Worm (Caenorhabditis elegans): ENCODE measurements around the gene F32A5.8.

F32A5.8 gene

DNA sequence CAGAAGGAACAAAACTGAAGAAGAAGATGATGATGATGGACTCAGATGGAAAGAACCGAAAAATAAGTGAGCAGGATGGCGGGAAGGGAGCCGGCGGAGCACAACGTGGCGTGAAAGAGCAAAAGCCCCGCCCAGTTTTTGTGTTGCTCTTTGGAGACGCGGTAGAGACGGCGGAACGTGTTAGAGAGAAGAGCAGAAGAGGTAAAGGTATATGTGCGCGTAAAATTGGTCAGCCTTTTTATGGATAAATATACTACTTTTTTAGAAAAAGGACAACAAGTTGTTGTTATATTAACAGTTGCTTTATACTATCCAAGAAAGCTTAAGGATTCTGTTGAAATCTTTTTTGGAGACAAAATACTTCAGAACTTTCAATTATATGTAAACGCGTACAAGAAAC lies 38.9 kb upstream of the F32A5.8 start, which contains the start of gene E04F6.10:
E04F6.10 (minus strand) TSS at position 101 of the 400 bp plus-strand sequence.
- TF ChIP-seq nhr-27 (tag; optimal IDR thresholded peaks at IDR 0.05), result no peak
- TF ChIP-seq hrde-1 (tag; optimal IDR thresholded peaks at IDR 0.05; ENCODE audit: borderline replicate concordance), result no peak
- no peak for TF ChIP-seq F57A8.1 (GFP tag; optimal IDR thresholded peaks at IDR 0.05)
- no peak for TF ChIP-seq ztf-3 (GFP tag; optimal IDR thresholded peaks at IDR 0.05)
- TF ChIP-seq B0019.2 (GFP tag; conservative IDR thresholded peaks at IDR 0.05), result no peak
- no peak for TF ChIP-seq madf-8 (GFP tag; conservative IDR thresholded peaks at IDR 0.05)
- no peak for TF ChIP-seq gei-17 (GFP tag; optimal IDR thresholded peaks at IDR 0.05)
- no peak for TF ChIP-seq xnd-1 (tag; optimal IDR thresholded peaks at IDR 0.05)
- no peak for TF ChIP-seq cebp-2 (GFP tag; IDR thresholded peaks at IDR 0.05)

DNA sequence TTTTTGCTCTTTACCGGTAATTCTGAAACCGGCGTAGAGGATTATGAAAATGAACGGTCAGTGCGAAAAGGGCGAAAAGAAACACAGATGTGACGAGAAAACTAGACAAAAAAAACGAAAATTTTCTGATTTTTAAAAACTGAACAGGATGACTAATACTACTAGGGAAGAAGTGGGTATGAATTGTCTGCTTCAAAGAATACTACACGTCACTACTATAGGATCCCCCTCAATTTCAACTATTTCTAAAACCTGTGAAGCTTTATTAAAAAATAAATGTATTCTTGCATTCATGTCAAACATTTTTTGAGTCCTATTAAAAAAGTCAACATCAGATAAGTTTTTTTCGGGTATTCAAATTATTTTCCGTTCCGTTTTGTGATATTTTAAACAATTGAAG lies 31.8 kb upstream of the F32A5.8 start:
- TF ChIP-seq T26A5.8 (tag; optimal IDR thresholded peaks at IDR 0.05) (no peak), F57A8.1 (GFP tag; optimal IDR thresholded peaks at IDR 0.05) (no peak), C06A6.2 (GFP tag; conservative IDR thresholded peaks at IDR 0.05) (no peak), snpc-4 (GFP tag; optimal IDR thresholded peaks at IDR 0.05) (no peak), snpc-4 (tag; optimal IDR thresholded peaks at IDR 0.05) (no peak)

DNA sequence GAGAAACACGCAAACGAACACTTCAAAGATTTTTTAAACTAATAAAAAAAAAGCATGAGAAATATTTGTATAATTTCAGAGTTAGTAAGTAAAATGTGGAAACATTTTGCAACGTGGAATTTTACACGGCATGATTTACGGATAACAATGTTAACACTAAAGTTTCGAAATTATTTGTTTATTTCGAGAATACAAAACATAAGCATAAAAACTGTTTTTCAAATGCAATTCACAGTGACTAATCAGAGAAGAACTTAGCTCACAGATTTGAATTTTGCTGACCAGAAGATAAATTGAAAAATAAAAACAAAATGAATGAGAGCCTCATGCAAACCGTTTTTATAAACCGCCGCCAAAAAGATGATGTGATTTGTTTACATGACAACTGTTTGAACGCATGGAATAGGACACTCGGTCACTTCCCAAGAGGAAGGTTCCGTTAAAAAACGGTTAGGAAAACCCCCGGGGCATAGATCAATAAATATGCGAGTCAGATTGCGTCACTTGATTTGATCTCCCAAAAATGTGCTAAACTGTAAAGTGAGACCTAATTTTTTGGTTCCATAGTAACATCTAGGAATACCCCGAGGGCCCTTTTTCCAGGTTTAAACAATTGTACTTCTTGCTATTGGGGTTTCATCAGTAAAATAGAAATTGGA lies 29.9 kb upstream of the F32A5.8 start, which contains the start of gene clh-3:
clh-3 (minus strand) TSS at position 51 of the 659 bp plus-strand sequence.
- TF ChIP-seq madf-6 (GFP tag; IDR thresholded peaks at IDR 0.05) (peak; percentile 60), efl-1 (GFP tag; optimal IDR thresholded peaks at IDR 0.05) (peak; percentile 61), aptf-2 (GFP tag; conservative IDR thresholded peaks at IDR 0.05) (peak; percentile 99), madf-8 (GFP tag; conservative IDR thresholded peaks at IDR 0.05) (peak; percentile 36), snpc-1.1 (tag; optimal IDR thresholded peaks at IDR 0.05; ENCODE audit: insufficient read depth) (no peak), him-1 (tag; optimal IDR thresholded peaks at IDR 0.05) (no peak), Y53F4B.3 (GFP tag; IDR thresholded peaks at IDR 0.05) (no peak), F49E8.2 (tag; optimal IDR thresholded peaks at IDR 0.05; ENCODE audit: insufficient read depth) (no peak), ccch-3 (GFP tag; optimal IDR thresholded peaks at IDR 0.05) (no peak)

DNA sequence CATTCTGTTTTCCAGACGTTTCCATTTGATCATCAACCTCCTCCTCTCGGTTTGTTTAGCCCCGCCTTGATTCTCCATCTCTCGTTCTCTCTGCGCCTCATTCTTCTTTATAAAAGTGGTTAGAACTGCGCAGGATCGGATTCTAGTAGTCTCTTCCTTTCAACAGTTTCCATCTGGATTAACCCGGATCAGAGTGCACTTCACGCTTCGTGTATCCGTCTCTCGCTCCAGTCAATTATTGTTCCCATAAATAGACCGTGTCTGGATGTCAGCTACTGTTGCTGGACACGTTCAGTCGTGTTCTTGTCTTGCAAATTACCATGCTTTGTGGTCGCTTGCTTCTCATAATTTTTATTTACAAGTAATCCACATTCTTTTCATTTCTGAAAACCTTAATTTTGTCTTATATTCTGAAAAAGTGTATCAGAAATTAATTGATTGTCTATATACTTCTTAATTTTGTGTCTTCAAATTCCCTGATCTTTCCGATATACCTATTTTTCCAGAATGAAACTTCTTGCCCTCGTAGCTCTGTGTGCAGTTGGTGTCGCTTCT lies 27.2 kb upstream of the F32A5.8 start, which contains the start of gene F32A5.4:
F32A5.4 (plus strand) TSS at position 505 of the 555 bp plus-strand sequence.
- TF ChIP-seq hsf-1 (GFP tag; IDR thresholded peaks at IDR 0.05) (0 out of 2 replicates have a peak, but pooled peaks have one; percentile 37), Y53G8AR.9 (GFP tag; conservative IDR thresholded peaks at IDR 0.05) (no peak), egl-44 (GFP tag; IDR thresholded peaks at IDR 0.05) (no peak), somi-1 (GFP tag; optimal IDR thresholded peaks at IDR 0.05) (no peak), ama-1 (optimal IDR thresholded peaks at IDR 0.05) (peak; percentile 62), ama-1 (GFP tag; optimal IDR thresholded peaks at IDR 0.05) (no peak)

DNA sequence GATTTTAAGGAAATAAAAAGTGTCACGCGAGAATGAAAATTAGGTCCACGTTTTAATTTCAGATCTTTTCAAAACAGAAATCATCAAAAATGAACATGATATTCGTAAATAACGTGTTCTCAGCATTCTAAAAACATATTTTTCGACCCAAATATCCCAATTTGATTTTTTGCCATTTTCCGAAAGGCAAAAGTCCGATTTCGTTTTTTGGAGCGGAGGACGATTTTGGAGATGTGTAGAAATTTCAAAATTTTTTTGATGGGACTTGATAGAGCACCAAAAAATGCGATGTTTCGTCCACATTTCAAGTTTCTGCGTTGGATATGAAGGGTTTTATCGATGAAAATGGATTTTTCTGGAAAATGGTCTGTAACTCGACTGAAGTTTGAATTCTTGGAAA lies 25.2 kb upstream of the F32A5.8 start:
- TF ChIP-seq ccch-3 (GFP tag; optimal IDR thresholded peaks at IDR 0.05) (no peak), chd-7 (tag; optimal IDR thresholded peaks at IDR 0.05) (no peak), nhr-120 (GFP tag; IDR thresholded peaks at IDR 0.05) (no peak), nfyb-1 (GFP tag; IDR thresholded peaks at IDR 0.05) (no peak), lin-35 (GFP tag; optimal IDR thresholded peaks at IDR 0.05) (no peak), attf-6 (GFP tag; IDR thresholded peaks at IDR 0.05) (no peak), sdz-38 (tag; optimal IDR thresholded peaks at IDR 0.05) (no peak), nfya-2 (GFP tag; IDR thresholded peaks at IDR 0.05) (no peak), nhr-90 (tag; optimal IDR thresholded peaks at IDR 0.05) (no peak), ceh-79 (tag; optimal IDR thresholded peaks at IDR 0.05) (no peak), zfh-2 (GFP tag; conservative IDR thresholded peaks at IDR 0.05) (no peak), F23B12.7 (tag; optimal IDR thresholded peaks at IDR 0.05; ENCODE audit: insufficient read depth) (no peak), gei-17 (GFP tag; optimal IDR thresholded peaks at IDR 0.05) (no peak), nfya-1 (tag; optimal IDR thresholded peaks at IDR 0.05; ENCODE audit: borderline replicate concordance, insufficient read depth) (no peak), ZK185.1 (tag; optimal IDR thresholded peaks at IDR 0.05; ENCODE audit: poor library complexity, severe bottlenecking) (no peak), aptf-2 (GFP tag; conservative IDR thresholded peaks at IDR 0.05) (no peak), ztf-28 (GFP tag; IDR thresholded peaks at IDR 0.05) (no peak)

Measured in whole organism, young adult.